Fruit fly (Drosophila melanogaster): ENCODE results near the gene CG34281.

dm6 chr3R:17656923-17657322 is 44.2 kb downstream of the CG34281 start:
- no peak for TF ChIP-seq ttk (optimal IDR thresholded peaks at IDR 0.05)
- TF ChIP-seq Myc (optimal IDR thresholded peaks at IDR 0.05): no peak
- TF ChIP-seq psq (optimal IDR thresholded peaks at IDR 0.05): no peak
- TF ChIP-seq Sin3A (optimal IDR thresholded peaks at IDR 0.05): no peak
- TF ChIP-seq h (optimal IDR thresholded peaks at IDR 0.05): no peak

Data from Kc167 (cell line).